Worm (Caenorhabditis elegans): ENCODE results near the gene srt-59.

DNA sequence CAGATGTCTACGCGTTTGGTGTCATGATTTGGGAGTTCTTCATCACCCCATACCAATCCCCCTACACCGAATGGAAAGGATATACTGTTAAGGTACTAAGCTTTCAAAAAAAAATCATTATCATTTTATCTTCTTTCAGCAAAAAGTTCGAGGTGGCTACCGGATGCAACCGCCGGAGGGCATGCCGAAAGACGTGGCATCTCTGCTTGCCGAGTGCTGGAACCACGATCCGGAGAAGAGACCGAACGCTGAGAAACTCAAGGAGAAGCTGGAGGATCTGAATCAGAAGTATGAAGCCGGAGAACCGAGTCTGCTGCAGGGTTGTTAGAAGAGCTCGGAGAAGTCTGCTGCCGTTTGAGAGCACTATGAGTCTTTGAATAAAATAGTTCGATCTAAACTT is 6.7 kb downstream of the srt-59 start:
- TF ChIP-seq flt-1 (GFP tag; IDR thresholded peaks at IDR 0.05): no peak
- no peak for TF ChIP-seq T22C8.4 (GFP tag; IDR thresholded peaks at IDR 0.05)
- no peak for TF ChIP-seq cog-1 (tag; optimal IDR thresholded peaks at IDR 0.05)
- TF ChIP-seq ztf-23 (GFP tag; IDR thresholded peaks at IDR 0.05): no peak
- TF ChIP-seq ztf-29 (GFP tag; IDR thresholded peaks at IDR 0.05): no peak
- no peak for TF ChIP-seq tab-1 (GFP tag; IDR thresholded peaks at IDR 0.05)

All from whole organism, midembryonic.